Fruit fly (Drosophila melanogaster) S2 (cell line): ENCODE data around the gene JIL-1.

Source experiments
- CG8478 ChIP-seq: fragments of >200 bp; optimal IDR thresholded peaks from 2 replicates; lab custom pipeline; 2018
- CTCF ChIP-seq, 2 experiments: fragments of >200 bp; optimal IDR thresholded peaks; 2 replicates each; lab custom pipeline; 2018

DNA sequence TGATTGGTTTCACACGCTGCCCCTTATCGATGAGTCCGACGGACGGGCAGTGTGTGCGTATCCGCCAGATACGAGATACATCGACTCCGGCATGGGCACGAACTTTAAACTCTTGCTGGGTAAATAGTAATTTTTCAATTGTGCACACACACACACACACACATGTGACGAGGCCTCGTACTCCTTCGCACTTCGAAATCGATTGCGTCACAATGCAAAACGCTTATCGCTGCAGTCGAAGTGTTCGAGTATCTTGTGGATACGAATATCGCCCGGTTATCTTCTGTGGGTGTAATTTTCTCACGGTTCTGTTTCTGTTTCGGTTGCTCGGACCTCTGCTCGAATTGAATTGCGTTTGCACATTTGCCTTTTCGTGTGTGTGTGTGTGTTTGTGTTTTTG lies 58.0 kb downstream of the JIL-1 start:
- TF ChIP-seq CG8478 (lab: Kevin White, UChicago) (no peak), CTCF (optimal IDR thresholded peaks at IDR 0.05; lab: Kevin White, UChicago) (no peak)
